ENCODE assay signal across 6 worm cellular contexts in the genomic region with DNA sequence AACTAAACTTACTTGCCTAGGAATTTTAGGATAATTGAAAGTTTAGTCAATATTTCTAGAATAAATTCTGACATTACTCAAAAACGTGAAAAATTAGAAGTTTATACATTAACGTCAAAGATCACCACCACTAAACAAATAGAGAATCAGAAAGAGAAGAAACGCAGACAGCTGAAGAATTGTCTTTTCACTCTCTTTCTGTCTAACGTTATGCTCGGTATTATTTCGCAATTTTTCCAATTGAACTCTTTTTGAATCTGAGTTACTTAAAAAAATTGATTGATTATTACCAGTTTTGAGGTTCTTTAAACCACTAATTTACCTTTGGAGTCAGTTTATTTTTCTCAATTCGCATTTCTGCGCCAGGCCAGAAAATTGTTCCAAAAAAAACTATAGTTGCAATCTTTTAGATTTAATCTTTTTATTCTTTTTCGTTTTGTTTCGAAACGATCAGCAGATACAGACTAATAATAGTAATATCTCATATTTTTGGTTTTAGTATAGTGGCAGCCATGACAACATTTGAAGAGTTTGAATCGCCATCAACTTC.
TF ChIP-seq lines count a peak whose summit lies in the region.

Gene nhr-154 (plus strand): TSS at position 500 of the 550 bp plus-strand sequence.

TF ChIP-seq in whole organism, L1 larva, 84 proteins besides CTCF, POLR2A, EP300 and RAD21 (continues in another document):
- peak; percentile 30 for TF ChIP-seq snu-23 (GFP tag; optimal IDR thresholded peaks at IDR 0.05; lab: Kevin White, UChicago)
- TF ChIP-seq hlh-17 (GFP tag; optimal IDR thresholded peaks at IDR 0.05; lab: Kevin White, UChicago; ENCODE audit: borderline replicate concordance), result no peak
- no peak for TF ChIP-seq dsc-1 (tag; optimal IDR thresholded peaks at IDR 0.05; lab: Kevin White, UChicago)
- peak in 1 of 3 experiments; percentile 19 for TF ChIP-seq dpl-1 (GFP tag; optimal IDR thresholded peaks at IDR 0.05; lab: Kevin White, UChicago)
- no peak for TF ChIP-seq tlp-1 (tag; optimal IDR thresholded peaks at IDR 0.05; lab: Kevin White, UChicago)
- peak; percentile 43 for TF ChIP-seq snpc-4 (tag; optimal IDR thresholded peaks at IDR 0.05; lab: Kevin White, UChicago)
- TF ChIP-seq skn-1 (tag; optimal IDR thresholded peaks at IDR 0.05; lab: Kevin White, UChicago), result peak; percentile 75
- peak in 1 of 2 experiments; percentile 8 for TF ChIP-seq lin-35 (GFP tag; optimal IDR thresholded peaks at IDR 0.05; lab: Kevin White, UChicago)
- TF ChIP-seq blmp-1 (tag; optimal IDR thresholded peaks at IDR 0.05; lab: Kevin White, UChicago), result peak; percentile 25
- peak; percentile 11 for TF ChIP-seq mep-1 (tag; optimal IDR thresholded peaks at IDR 0.05; lab: Kevin White, UChicago)
- TF ChIP-seq unc-62 (GFP tag; optimal IDR thresholded peaks at IDR 0.05; lab: Kevin White, UChicago), result no peak
- peak; percentile 63 for TF ChIP-seq lin-14 (GFP tag; optimal IDR thresholded peaks at IDR 0.05; lab: Kevin White, UChicago)
- TF ChIP-seq nhr-71 (tag; optimal IDR thresholded peaks at IDR 0.05; lab: Kevin White, UChicago), result peak; percentile 27

TF ChIP-seq in whole organism, L2 larva, 48 proteins besides CTCF, POLR2A, EP300 and RAD21 (continues in another document):
- TF ChIP-seq gmeb-1 (tag; optimal IDR thresholded peaks at IDR 0.05; lab: Kevin White, UChicago), result no peak
- no peak for TF ChIP-seq Y55F3AM.14 (GFP tag; optimal IDR thresholded peaks at IDR 0.05; lab: Kevin White, UChicago)
- TF ChIP-seq sma-9 (GFP tag; optimal IDR thresholded peaks at IDR 0.05; lab: Kevin White, UChicago), result peak; percentile 72
- TF ChIP-seq sma-9 (tag; optimal IDR thresholded peaks at IDR 0.05; lab: Kevin White, UChicago), result no peak
- TF ChIP-seq aly-2 (tag; optimal IDR thresholded peaks at IDR 0.05; lab: Kevin White, UChicago), result no peak
- TF ChIP-seq C34F6.9 (tag; optimal IDR thresholded peaks at IDR 0.05; lab: Kevin White, UChicago), result peak; percentile 65
- TF ChIP-seq lin-11 (tag; optimal IDR thresholded peaks at IDR 0.05; lab: Kevin White, UChicago), result no peak
- no peak for TF ChIP-seq sem-4 (tag; optimal IDR thresholded peaks at IDR 0.05; lab: Kevin White, UChicago)
- no peak for TF ChIP-seq unc-62 (GFP tag; optimal IDR thresholded peaks at IDR 0.05; lab: Kevin White, UChicago)
- no peak for TF ChIP-seq nhr-21 (tag; optimal IDR thresholded peaks at IDR 0.05; lab: Kevin White, UChicago)
- no peak for TF ChIP-seq ztf-4 (tag; optimal IDR thresholded peaks at IDR 0.05; lab: Kevin White, UChicago)
- no peak for TF ChIP-seq egl-27 (tag; optimal IDR thresholded peaks at IDR 0.05; lab: Kevin White, UChicago)
- TF ChIP-seq nhr-12 (tag; optimal IDR thresholded peaks at IDR 0.05; lab: Kevin White, UChicago), result no peak
- TF ChIP-seq nhr-77 (tag; optimal IDR thresholded peaks at IDR 0.05; lab: Kevin White, UChicago), result no peak
- TF ChIP-seq mbf-1 (tag; optimal IDR thresholded peaks at IDR 0.05; lab: Kevin White, UChicago), result no peak

TF ChIP-seq in whole organism, L3 larva, 47 proteins besides CTCF, POLR2A, EP300 and RAD21:
- TF ChIP-seq pqm-1 (tag; optimal IDR thresholded peaks at IDR 0.05; lab: Kevin White, UChicago), result peak; percentile 25
- TF ChIP-seq hmg-11 (tag; optimal IDR thresholded peaks at IDR 0.05; lab: Kevin White, UChicago), result peak; percentile 25
- TF ChIP-seq ceh-28 (tag; optimal IDR thresholded peaks at IDR 0.05; lab: Kevin White, UChicago), result peak; percentile 42
- peak; percentile 32 for TF ChIP-seq snpc-4 (tag; optimal IDR thresholded peaks at IDR 0.05; lab: Kevin White, UChicago)
- no peak for TF ChIP-seq nhr-43 (tag; optimal IDR thresholded peaks at IDR 0.05; lab: Kevin White, UChicago; ENCODE audit: poor library complexity, severe bottlenecking)
- TF ChIP-seq elt-3 (tag; optimal IDR thresholded peaks at IDR 0.05; lab: Kevin White, UChicago), result no peak
- peak; percentile 75 for TF ChIP-seq pha-4 (tag; optimal IDR thresholded peaks at IDR 0.05; lab: Kevin White, UChicago)
- TF ChIP-seq elt-2 (tag; optimal IDR thresholded peaks at IDR 0.05; lab: Kevin White, UChicago), result peak; percentile 23

TF ChIP-seq in whole organism, L4 larva, 104 proteins besides CTCF, POLR2A, EP300 and RAD21 (continues in another document):
- TF ChIP-seq egl-43 (GFP tag; IDR thresholded peaks at IDR 0.05; lab: Robert Waterston, UW) (no peak), zip-2 (tag; optimal IDR thresholded peaks at IDR 0.05; lab: Kevin White, UChicago) (no peak), nhr-28 (tag; optimal IDR thresholded peaks at IDR 0.05; lab: Kevin White, UChicago) (peak; percentile 39), ceh-28 (tag; optimal IDR thresholded peaks at IDR 0.05; lab: Kevin White, UChicago) (no peak), php-3 (GFP tag; IDR thresholded peaks at IDR 0.05; lab: Robert Waterston, UW) (no peak), mdl-1 (tag; optimal IDR thresholded peaks at IDR 0.05; lab: Kevin White, UChicago) (no peak), fos-1 (tag; optimal IDR thresholded peaks at IDR 0.05; lab: Kevin White, UChicago) (no peak), mxl-3 (GFP tag; optimal IDR thresholded peaks at IDR 0.05; lab: Kevin White, UChicago) (no peak), lin-13 (GFP tag; optimal IDR thresholded peaks at IDR 0.05; lab: Kevin White, UChicago) (no peak), hif-1 (tag; optimal IDR thresholded peaks at IDR 0.05; lab: Kevin White, UChicago) (peak in 1 of 2 experiments; percentile 62), tag-97 (GFP tag; IDR thresholded peaks at IDR 0.05; lab: Robert Waterston, UW) (no peak), daf-19 (GFP tag; conservative IDR thresholded peaks at IDR 0.05; lab: Robert Waterston, UW) (no peak), madf-5 (GFP tag; IDR thresholded peaks at IDR 0.05; lab: Robert Waterston, UW) (no peak), lin-39 (tag; optimal IDR thresholded peaks at IDR 0.05; lab: Kevin White, UChicago) (no peak), hlh-30 (tag; optimal IDR thresholded peaks at IDR 0.05; lab: Kevin White, UChicago; ENCODE audit: insufficient read depth) (no peak), mes-2 (tag; optimal IDR thresholded peaks at IDR 0.05; lab: Kevin White, UChicago; ENCODE audit: poor library complexity, severe bottlenecking) (no peak), gei-8 (GFP tag; optimal IDR thresholded peaks at IDR 0.05; lab: Kevin White, UChicago) (no peak), Y48G9A.11 (GFP tag; IDR thresholded peaks at IDR 0.05; lab: Robert Waterston, UW) (no peak)

TF ChIP-seq in whole organism, mixed stage, embryonic, 35 proteins besides CTCF, POLR2A, EP300 and RAD21:
- peak; percentile 27 for TF ChIP-seq nhr-237 (tag; optimal IDR thresholded peaks at IDR 0.05; lab: Kevin White, UChicago)
- TF ChIP-seq sptf-1 (tag; optimal IDR thresholded peaks at IDR 0.05; lab: Kevin White, UChicago), result no peak

TF ChIP-seq in whole organism, young adult, 124 proteins besides CTCF, POLR2A, EP300 and RAD21:
- no peak for TF ChIP-seq F37B4.10 (GFP tag; IDR thresholded peaks at IDR 0.05; lab: Robert Waterston, UW)
- no peak for TF ChIP-seq F57A8.1 (GFP tag; optimal IDR thresholded peaks at IDR 0.05; lab: Kevin White, UChicago)
- TF ChIP-seq cebp-1 (GFP tag; IDR thresholded peaks at IDR 0.05; lab: Robert Waterston, UW), result peak; percentile 91
- peak; percentile 97 for TF ChIP-seq cebp-1 (tag; optimal IDR thresholded peaks at IDR 0.05; lab: Kevin White, UChicago)
- TF ChIP-seq tbx-9 (tag; optimal IDR thresholded peaks at IDR 0.05; lab: Kevin White, UChicago; ENCODE audit: borderline replicate concordance), result no peak
- TF ChIP-seq nhr-80 (tag; optimal IDR thresholded peaks at IDR 0.05; lab: Kevin White, UChicago), result peak; percentile 1
- TF ChIP-seq ama-1 (optimal IDR thresholded peaks at IDR 0.05; lab: Kevin White, UChicago), result no peak
- TF ChIP-seq ama-1 (GFP tag; optimal IDR thresholded peaks at IDR 0.05; lab: Kevin White, UChicago), result no peak
- no peak for TF ChIP-seq ztf-6 (GFP tag; IDR thresholded peaks at IDR 0.05; lab: Robert Waterston, UW)
